Fruit fly (Drosophila melanogaster) whole organism, embryonic: ENCODE results near the gene Nf-YA.
A peak's percentile ranks its signal among the peaks of the same experiment; 100 is the strongest.

Experiments
- Abd-B ChIP-seq: fragments of 200-800 bp; sonication (Bioruptor generic); optimal IDR thresholded peaks from 2 replicates; lab custom pipeline; 2018; ENCODE audit warnings: missing biosample characterization, mild to moderate bottlenecking, missing genetic modification characterization, moderate library complexity
- Ada2b ChIP-seq: fragments of 200-800 bp; sonication (Bioruptor generic); IDR thresholded peaks from 2 replicates; pipeline ENCODE4 v1.3.6; 2022; ENCODE audit warnings: missing biosample characterization, missing genetic modification characterization
- B-H1 ChIP-seq: fragments of 200-800 bp; sonication (Bioruptor generic); IDR thresholded peaks from 3 replicates; pipeline ENCODE4 v1.3.6; 2022; ENCODE audit warnings: missing biosample characterization, missing genetic modification characterization
- CG10366 ChIP-seq: fragments of 200-800 bp; sonication (Bioruptor generic); IDR thresholded peaks from 2 replicates; pipeline ENCODE4 v1.3.6; 2022; ENCODE audit warnings: missing biosample characterization, missing genetic modification characterization
- CG10431 ChIP-seq: fragments of 200-800 bp; sonication (Bioruptor generic); optimal IDR thresholded peaks from 3 replicates; lab custom pipeline; 2018; ENCODE audit warnings: missing biosample characterization, mild to moderate bottlenecking, missing genetic modification characterization
- CG10979 ChIP-seq: fragments of 200-800 bp; sonication (Bioruptor generic); optimal IDR thresholded peaks from 2 replicates; lab custom pipeline; 2018; ENCODE audit warnings: missing biosample characterization, mild to moderate bottlenecking, missing genetic modification characterization, moderate library complexity
- CG12769 ChIP-seq: fragments of 200-800 bp; sonication (Bioruptor generic); optimal IDR thresholded peaks from 2 replicates; lab custom pipeline; 2019; ENCODE audit warnings: missing biosample characterization, mild to moderate bottlenecking, missing genetic modification characterization, moderate library complexity
- CG12942 ChIP-seq: fragments of 200-800 bp; sonication (Bioruptor generic); optimal IDR thresholded peaks from 3 replicates; lab custom pipeline; 2016; ENCODE audit warnings: missing biosample characterization, missing genetic modification characterization
- CG13123 ChIP-seq: fragments of 200-800 bp; sonication (Bioruptor generic); optimal IDR thresholded peaks from 2 replicates; lab custom pipeline; 2016; ENCODE audit warnings: missing biosample characterization, missing genetic modification characterization
- CG15269 ChIP-seq: fragments of 200-800 bp; sonication (Bioruptor generic); optimal IDR thresholded peaks from 2 replicates; lab custom pipeline; 2018; ENCODE audit warnings: missing biosample characterization, mild to moderate bottlenecking, missing genetic modification characterization, moderate library complexity
- CG1647 ChIP-seq: fragments of 200-800 bp; sonication (Bioruptor generic); optimal IDR thresholded peaks from 3 replicates; lab custom pipeline; 2016; ENCODE audit warnings: missing biosample characterization, missing genetic modification characterization
- CG17912 ChIP-seq: fragments of 200-800 bp; sonication (Bioruptor generic); optimal IDR thresholded peaks from 2 replicates; lab custom pipeline; 2018; ENCODE audit warnings: missing biosample characterization, mild to moderate bottlenecking, missing genetic modification characterization
- CG31441 ChIP-seq: fragments of 200-800 bp; sonication (Bioruptor generic); IDR thresholded peaks from 2 replicates; pipeline ENCODE4 v1.3.6; 2022; ENCODE audit warnings: missing biosample characterization, missing genetic modification characterization
- CG32767 ChIP-seq: fragments of 200-800 bp; sonication (Bioruptor generic); IDR thresholded peaks from 2 replicates; pipeline ENCODE4 v1.3.6; 2022; ENCODE audit warnings: missing biosample characterization, missing genetic modification characterization
- CG3281 ChIP-seq: fragments of 200-800 bp; sonication (Bioruptor generic); optimal IDR thresholded peaks from 3 replicates; lab custom pipeline; 2017; ENCODE audit warnings: missing biosample characterization, mild to moderate bottlenecking, missing genetic modification characterization
- CG33557 ChIP-seq: fragments of 200-800 bp; sonication (Bioruptor generic); optimal IDR thresholded peaks from 2 replicates; lab custom pipeline; 2019; ENCODE audit warnings: missing biosample characterization, mild to moderate bottlenecking, missing genetic modification characterization, moderate library complexity
- CG4404 ChIP-seq: fragments of 200-800 bp; sonication (Bioruptor generic); IDR thresholded peaks from 2 replicates; pipeline ENCODE4 v1.3.6; 2022; ENCODE audit warnings: missing biosample characterization, missing genetic modification characterization
- CG4424 ChIP-seq: fragments of 200-800 bp; sonication (Bioruptor generic); optimal IDR thresholded peaks from 3 replicates; lab custom pipeline; 2016; ENCODE audit warnings: missing biosample characterization, missing genetic modification characterization
- CG4820 ChIP-seq: fragments of 200-800 bp; sonication (Bioruptor generic); optimal IDR thresholded peaks from 3 replicates; lab custom pipeline; 2016; ENCODE audit warnings: missing biosample characterization, missing genetic modification characterization
- CG7786 ChIP-seq: fragments of 200-800 bp; sonication (Bioruptor generic); optimal IDR thresholded peaks from 2 replicates; lab custom pipeline; 2016; ENCODE audit warnings: missing biosample characterization, missing genetic modification characterization
- CG8281 ChIP-seq: fragments of 200-800 bp; sonication (Bioruptor generic); optimal IDR thresholded peaks from 2 replicates; lab custom pipeline; 2018; ENCODE audit warnings: missing biosample characterization, mild to moderate bottlenecking, missing genetic modification characterization, moderate library complexity
- CG8388 ChIP-seq: fragments of 200-800 bp; sonication (Bioruptor generic); optimal IDR thresholded peaks from 2 replicates; lab custom pipeline; 2019; ENCODE audit warnings: missing biosample characterization, mild to moderate bottlenecking, missing genetic modification characterization, moderate library complexity
- CG8924 ChIP-seq: fragments of 200-800 bp; optimal IDR thresholded peaks from 3 replicates; lab custom pipeline; 2019; ENCODE audit warnings: missing biosample characterization, mild to moderate bottlenecking, missing genetic modification characterization, moderate library complexity
- CG8944 ChIP-seq: fragments of 200-800 bp; sonication (Bioruptor generic); optimal IDR thresholded peaks from 3 replicates; lab custom pipeline; 2016; ENCODE audit warnings: missing biosample characterization, missing genetic modification characterization
- CG9817 ChIP-seq: fragments of 200-800 bp; sonication (Bioruptor generic); optimal IDR thresholded peaks from 2 replicates; lab custom pipeline; 2018; ENCODE audit warnings: missing biosample characterization, mild to moderate bottlenecking, missing genetic modification characterization, moderate library complexity
- Fer1 ChIP-seq: fragments of 200-800 bp; sonication (Bioruptor generic); optimal IDR thresholded peaks from 2 replicates; lab custom pipeline; 2017; ENCODE audit warnings: missing biosample characterization, mild to moderate bottlenecking, missing genetic modification characterization
- Hr51 ChIP-seq, 2 experiments: fragments of 200-800 bp; sonication (Bioruptor generic); optimal IDR thresholded peaks; 2 replicates in 1 of 2; 3 replicates in 1 of 2; lab custom pipeline; 2016 to 2018; ENCODE audit warnings: missing biosample characterization in 2 of 2, missing genetic modification characterization in 2 of 2, mild to moderate bottlenecking in 1 of 2, moderate library complexity in 1 of 2
- NfI ChIP-seq: fragments of 200-800 bp; sonication (Bioruptor generic); optimal IDR thresholded peaks from 3 replicates; lab custom pipeline; 2018; ENCODE audit warnings: missing biosample characterization, mild to moderate bottlenecking, missing genetic modification characterization, moderate library complexity
- Poxn ChIP-seq: fragments of 200-800 bp; sonication (Bioruptor generic); IDR thresholded peaks from 2 replicates; pipeline ENCODE4 v1.3.6; 2022; ENCODE audit warnings: missing biosample characterization, missing genetic modification characterization
- Ssrp ChIP-seq: fragments of 200-800 bp; sonication (Bioruptor generic); optimal IDR thresholded peaks from 2 replicates; lab custom pipeline; 2018; ENCODE audit warnings: missing biosample characterization, mild to moderate bottlenecking, missing genetic modification characterization, moderate library complexity
- YL-1 ChIP-seq: fragments of 200-800 bp; sonication (Bioruptor generic); optimal IDR thresholded peaks from 3 replicates; lab custom pipeline; 2017; ENCODE audit warnings: missing biosample characterization, mild to moderate bottlenecking, missing genetic modification characterization
- bbx ChIP-seq: fragments of 200-800 bp; sonication (Bioruptor generic); IDR thresholded peaks from 2 replicates; pipeline ENCODE4 v1.3.6; 2022; ENCODE audit warnings: missing biosample characterization, missing genetic modification characterization; ENCODE audit not compliant: partially characterized antibody
- btn ChIP-seq: fragments of 200-800 bp; sonication (Bioruptor generic); optimal IDR thresholded peaks from 2 replicates; lab custom pipeline; 2016; ENCODE audit warnings: missing biosample characterization, missing genetic modification characterization
- cato ChIP-seq: fragments of 200-800 bp; sonication (Bioruptor generic); optimal IDR thresholded peaks from 2 replicates; lab custom pipeline; 2016; ENCODE audit warnings: missing biosample characterization, missing genetic modification characterization, borderline replicate concordance
- chif ChIP-seq, 2 experiments: fragments of 200-800 bp; sonication (Bioruptor generic); optimal IDR thresholded peaks; 3 replicates each; lab custom pipeline; 2016; ENCODE audit warnings: missing biosample characterization in 2 of 2, missing genetic modification characterization in 2 of 2
- crp ChIP-seq, 2 experiments: fragments of 200-800 bp; sonication (Bioruptor generic); optimal IDR thresholded peaks; 2 replicates in 1 of 2; 3 replicates in 1 of 2; lab custom pipeline; 2017; ENCODE audit warnings: missing biosample characterization in 2 of 2, missing genetic modification characterization in 2 of 2, mild to moderate bottlenecking in 1 of 2, moderate library complexity in 1 of 2
- cwo ChIP-seq: fragments of 200-800 bp; sonication (Bioruptor generic); optimal IDR thresholded peaks from 3 replicates; lab custom pipeline; 2017; ENCODE audit warnings: missing biosample characterization, missing genetic modification characterization, mild to moderate bottlenecking, moderate library complexity, missing genetic modification reagents
- dimm ChIP-seq: fragments of 200-800 bp; sonication (Bioruptor generic); IDR thresholded peaks from 2 replicates; pipeline ENCODE4 v1.3.6; 2022; ENCODE audit warnings: missing biosample characterization, missing genetic modification characterization
- en ChIP-seq: fragments of 200-800 bp; sonication (Bioruptor generic); optimal IDR thresholded peaks from 2 replicates; lab custom pipeline; 2016; ENCODE audit warnings: missing biosample characterization, missing genetic modification characterization
- fru ChIP-seq: fragments of >200 bp; optimal IDR thresholded peaks from 2 replicates; lab custom pipeline; 2017
- ftz-f1 ChIP-seq: fragments of 200-800 bp; sonication (Bioruptor generic); optimal IDR thresholded peaks from 2 replicates; lab custom pipeline; 2016; ENCODE audit warnings: missing biosample characterization, missing genetic modification characterization
- gem ChIP-seq: fragments of 200-800 bp; sonication (Bioruptor generic); optimal IDR thresholded peaks from 2 replicates; lab custom pipeline; 2019; ENCODE audit warnings: missing biosample characterization, mild to moderate bottlenecking, missing genetic modification characterization, moderate library complexity
- luna ChIP-seq: fragments of 200-800 bp; sonication (Bioruptor generic); optimal IDR thresholded peaks from 2 replicates; lab custom pipeline; 2016; ENCODE audit warnings: missing biosample characterization, missing genetic modification characterization
- ranshi ChIP-seq: fragments of 200-800 bp; sonication (Bioruptor generic); IDR thresholded peaks from 2 replicates; pipeline ENCODE4 v1.3.6; 2022; ENCODE audit warnings: missing biosample characterization, missing genetic modification characterization
- sd ChIP-seq: fragments of 200-800 bp; sonication (Bioruptor generic); optimal IDR thresholded peaks from 3 replicates; lab custom pipeline; 2018; ENCODE audit warnings: missing biosample characterization, mild to moderate bottlenecking, missing genetic modification characterization, moderate library complexity
- sens ChIP-seq: fragments of 200-800 bp; sonication (Bioruptor generic); peaks from one replicate; lab custom pipeline; 2016; ENCODE audit warnings: missing biosample characterization, missing genetic modification characterization
- sim ChIP-seq: fragments of 200-800 bp; sonication (Bioruptor generic); IDR thresholded peaks from 2 replicates; pipeline ENCODE4 v1.3.6; 2022; ENCODE audit warnings: missing biosample characterization, missing genetic modification characterization
- sisA ChIP-seq: fragments of 200-800 bp; sonication (Bioruptor generic); IDR thresholded peaks from 2 replicates; pipeline ENCODE4 v1.3.6; 2022; ENCODE audit warnings: missing biosample characterization, missing genetic modification characterization
- sqz ChIP-seq: fragments of 200-800 bp; sonication (Bioruptor generic); optimal IDR thresholded peaks from 3 replicates; lab custom pipeline; 2018; ENCODE audit warnings: missing biosample characterization, mild to moderate bottlenecking, missing genetic modification characterization
- stwl ChIP-seq: fragments of 200-800 bp; sonication (Bioruptor generic); optimal IDR thresholded peaks from 3 replicates; lab custom pipeline; 2018; ENCODE audit warnings: missing biosample characterization, mild to moderate bottlenecking, missing genetic modification characterization, moderate library complexity

Nf-YA gene

dm6 chr3L:9441907-9442479 lies at the start of gene Nf-YA, which contains the start of gene Bet3 (continued):
- peak; percentile 58 for TF ChIP-seq CG9817 (tag; lab: Kevin White, UChicago)
- TF ChIP-seq B-H1 (GFP tag; lab: Robert Waterston, UW), result no peak; the same call in 2 of the 3 replicates
- peak; percentile 5 for TF ChIP-seq CG8924 (tag; lab: Kevin White, UChicago)
- TF ChIP-seq dimm (GFP tag; lab: Robert Waterston, UW), result no peak
- peak; percentile 21 for TF ChIP-seq CG8388
- peak; percentile 13 for TF ChIP-seq CG12942 (GFP tag; lab: Kevin White, UChicago)
- no peak for TF ChIP-seq sqz (GFP tag; lab: Kevin White, UChicago)
- peak; percentile 10 to 57 for TF ChIP-seq chif (GFP tag; optimal IDR thresholded peaks at IDR 0.05; lab: Kevin White, UChicago)
- peak; percentile 54 for TF ChIP-seq NfI (GFP tag; lab: Kevin White, UChicago)
- peak in 1 of 2 experiments; percentile 7 for TF ChIP-seq crp (GFP tag; optimal IDR thresholded peaks at IDR 0.05; lab: Kevin White, UChicago)
- TF ChIP-seq Poxn (GFP tag; lab: Robert Waterston, UW), result no peak
- peak; percentile 16 to 57 for TF ChIP-seq Hr51 (GFP tag; optimal IDR thresholded peaks at IDR 0.05; lab: Kevin White, UChicago)
- peak; percentile 51 for TF ChIP-seq CG4424 (GFP tag; lab: Kevin White, UChicago)
- TF ChIP-seq btn (GFP tag; lab: Kevin White, UChicago), result no peak
- TF ChIP-seq CG1647 (GFP tag; lab: Kevin White, UChicago), result peak; percentile 26
- TF ChIP-seq CG31441 (GFP tag; lab: Robert Waterston, UW), result peak; percentile 74
- no peak for TF ChIP-seq CG4404
- peak; percentile 38 for TF ChIP-seq sd (tag; lab: Kevin White, UChicago)
- TF ChIP-seq CG33557 (GFP tag; lab: Kevin White, UChicago), result no peak
- TF ChIP-seq CG10431, result peak; percentile 8
- no peak for TF ChIP-seq fru
- no peak for TF ChIP-seq cwo (GFP tag; lab: Kevin White, UChicago)
- TF ChIP-seq Ssrp (tag; lab: Kevin White, UChicago), result peak; percentile 44
- TF ChIP-seq Ada2b, result peak; percentile 47; the same call in 1 of the 2 replicates
- peak; percentile 3 for TF ChIP-seq Fer1 (GFP tag; lab: Kevin White, UChicago)
- no peak for TF ChIP-seq CG13123 (GFP tag; lab: Kevin White, UChicago)
- TF ChIP-seq CG3281 (GFP tag; lab: Kevin White, UChicago), result peak; percentile 40
- peak; percentile 51 for TF ChIP-seq gem (tag; lab: Kevin White, UChicago)
- TF ChIP-seq ftz-f1 (GFP tag; lab: Kevin White, UChicago), result no peak
- peak; percentile 92 for TF ChIP-seq sens (GFP tag; lab: Kevin White, UChicago)
- peak; percentile 39 for TF ChIP-seq CG15269 (tag; lab: Kevin White, UChicago)
- peak; percentile 45 for TF ChIP-seq CG10366 (GFP tag; lab: Robert Waterston, UW)
- peak; percentile 43 for TF ChIP-seq CG12769
- peak; percentile 77 for TF ChIP-seq luna
- no peak for TF ChIP-seq en
- TF ChIP-seq ranshi (GFP tag; lab: Robert Waterston, UW), result peak; percentile 32; the same call in 1 of the 2 replicates
- peak; percentile 62 for TF ChIP-seq CG17912
- peak; percentile 14 for TF ChIP-seq CG4820 (GFP tag; lab: Kevin White, UChicago)
- no peak for TF ChIP-seq cato
- TF ChIP-seq sisA (GFP tag; lab: Robert Waterston, UW), result peak; percentile 71
- no peak for TF ChIP-seq CG8281 (tag; lab: Kevin White, UChicago)
- TF ChIP-seq bbx (GFP tag; lab: Robert Waterston, UW), result peak; percentile 85
- TF ChIP-seq CG32767, result no peak
- TF ChIP-seq CG7786 (GFP tag; lab: Kevin White, UChicago), result peak; percentile 51
- peak; percentile 77 for TF ChIP-seq stwl (tag; lab: Kevin White, UChicago)
- TF ChIP-seq Abd-B (GFP tag; lab: Kevin White, UChicago), result peak; percentile 88
- peak; percentile 80 for TF ChIP-seq YL-1 (GFP tag; lab: Kevin White, UChicago)
- TF ChIP-seq CG8944 (GFP tag; lab: Kevin White, UChicago), result peak; percentile 69
- TF ChIP-seq CG10979 (tag; lab: Kevin White, UChicago), result peak; percentile 47
- no peak for TF ChIP-seq sim (GFP tag; lab: Robert Waterston, UW)
